Worm (Caenorhabditis elegans) whole organism, L4 larva: ENCODE data around the gene C09B9.1.

ENCODE experiments used
- F49E8.2 ChIP-seq: sonication (generic microtip); optimal IDR thresholded peaks from 2 replicates; lab custom pipeline; 2016; ENCODE audit warnings: missing compliant biosample characterization, mild to moderate bottlenecking, missing genetic modification characterization, borderline replicate concordance
- aly-2 ChIP-seq: sonication (generic microtip); optimal IDR thresholded peaks from 2 replicates; lab custom pipeline; 2018; ENCODE audit warnings: missing biosample characterization, missing genetic modification characterization
- ama-1 ChIP-seq: fragments of 150-350 bp; optimal IDR thresholded peaks from 2 replicates; lab custom pipeline; 2014; ENCODE audit warnings: inconsistent platforms, mixed read lengths
- ctbp-1 ChIP-seq: fragments of 200-800 bp; sonication (Bioruptor generic); IDR thresholded peaks from 2 replicates; pipeline ENCODE4 v1.3.6; 2022; ENCODE audit warnings: missing genetic modification reagents, missing genetic modification characterization, missing compliant biosample characterization
- lin-13 ChIP-seq: fragments of 150-350 bp; optimal IDR thresholded peaks from 2 replicates; lab custom pipeline; 2014; ENCODE audit warnings: missing biosample characterization, missing genetic modification reagents, missing genetic modification characterization
- nhr-102 ChIP-seq: sonication (generic microtip); optimal IDR thresholded peaks from 2 replicates; lab custom pipeline; 2016; ENCODE audit warnings: mild to moderate bottlenecking, missing genetic modification characterization, moderate library complexity, missing compliant biosample characterization
- nhr-11 ChIP-seq: fragments of 150-350 bp; optimal IDR thresholded peaks from 2 replicates; lab custom pipeline; 2014; ENCODE audit warnings: missing biosample characterization, missing genetic modification characterization
- nhr-28 ChIP-seq: fragments of 150-350 bp; optimal IDR thresholded peaks from 2 replicates; lab custom pipeline; 2014; ENCODE audit warnings: missing biosample characterization, missing genetic modification characterization
- nhr-77 ChIP-seq: fragments of 150-350 bp; optimal IDR thresholded peaks from 2 replicates; lab custom pipeline; 2014; ENCODE audit warnings: missing biosample characterization, missing genetic modification characterization
- pha-4 ChIP-seq, 2 experiments: fragments of 150-350 bp in 1 of 2; fragments of 200-800 bp in 1 of 2; sonication (Bioruptor generic) in 1 of 2; IDR thresholded peaks in 1 of 2; optimal IDR thresholded peaks in 1 of 2; 2 replicates each; pipeline versions ENCODE4 v1.3.6 to Lab custom; 2014 to 2022; ENCODE audit warnings: missing genetic modification characterization in 2 of 2, missing genetic modification reagents in 2 of 2, missing biosample characterization in 1 of 2, missing compliant biosample characterization in 1 of 2
- pqm-1 ChIP-seq: sonication (generic microtip); optimal IDR thresholded peaks from 2 replicates; lab custom pipeline; 2017; ENCODE audit warnings: missing biosample characterization, missing genetic modification characterization
- skn-1 ChIP-seq: fragments of 150-350 bp; optimal IDR thresholded peaks from 2 replicates; lab custom pipeline; 2014; ENCODE audit warnings: missing biosample characterization, missing genetic modification characterization
- snpc-4 ChIP-seq: fragments of 150-350 bp; optimal IDR thresholded peaks from 2 replicates; lab custom pipeline; 2014; ENCODE audit warnings: missing biosample characterization, missing genetic modification characterization
- ztf-11 ChIP-seq: fragments of 150-350 bp; optimal IDR thresholded peaks from 2 replicates; lab custom pipeline; 2014; ENCODE audit warnings: missing biosample characterization, missing genetic modification characterization

ce11 chrIV:5060984-5061383, 23.4 kb downstream of the C09B9.1 start, which contains the start of gene C09B9.7:
- TF ChIP-seq nhr-28 (tag; lab: Kevin White, UChicago), result no peak
- no peak for TF ChIP-seq ztf-11 (tag; lab: Kevin White, UChicago)
- TF ChIP-seq ama-1, result no peak
- no peak for TF ChIP-seq nhr-11 (tag; lab: Kevin White, UChicago)
- no peak for TF ChIP-seq skn-1 (tag; lab: Kevin White, UChicago)
- no peak for TF ChIP-seq F49E8.2 (tag; lab: Kevin White, UChicago)
- no peak for TF ChIP-seq nhr-77 (tag; lab: Kevin White, UChicago)
- TF ChIP-seq ctbp-1 (GFP tag; lab: Robert Waterston, UW), result no peak
- TF ChIP-seq aly-2 (tag; lab: Kevin White, UChicago), result no peak
- no peak for TF ChIP-seq snpc-4
- TF ChIP-seq pha-4 (GFP tag; IDR thresholded peaks at IDR 0.05; lab: Robert Waterston, UW), result no peak
- TF ChIP-seq pha-4 (tag; optimal IDR thresholded peaks at IDR 0.05; lab: Kevin White, UChicago), result no peak
- TF ChIP-seq pqm-1, result no peak
- TF ChIP-seq nhr-102 (tag; lab: Kevin White, UChicago), result no peak
- no peak for TF ChIP-seq lin-13 (GFP tag; lab: Kevin White, UChicago)
